Worm (Caenorhabditis elegans): Measurements from ENCODE around the gene Y41C4A.18.
A peak's percentile ranks its signal among the peaks of the same experiment; 100 is the strongest.

The Y41C4A.18 gene

ce11 chrIII:11730312-11730711 lies at the start of gene Y41C4A.18:
TSS of gene Y41C4A.18 (plus strand) at chrIII:11730612.
- TF ChIP-seq him-1 (tag; optimal IDR thresholded peaks at IDR 0.05) (no peak), W03F9.2 (tag; optimal IDR thresholded peaks at IDR 0.05) (no peak), dao-5 (tag; optimal IDR thresholded peaks at IDR 0.05) (no peak)

- TF ChIP-seq W03F9.2 (tag; optimal IDR thresholded peaks at IDR 0.05) (no peak), dao-5 (tag; optimal IDR thresholded peaks at IDR 0.05) (no peak), him-1 (tag; optimal IDR thresholded peaks at IDR 0.05) (no peak)
Observed at ce11 chrIII:11681461-11682014, 48.9 kb upstream of the Y41C4A.18 start.

ce11 chrIII:11683038-11683437 lies 47.4 kb upstream of the Y41C4A.18 start:
- TF ChIP-seq W03F9.2 (tag; optimal IDR thresholded peaks at IDR 0.05) (no peak), him-1 (tag; optimal IDR thresholded peaks at IDR 0.05) (no peak), dao-5 (tag; optimal IDR thresholded peaks at IDR 0.05) (no peak)

- TF ChIP-seq dao-5 (tag; optimal IDR thresholded peaks at IDR 0.05) (no peak), him-1 (tag; optimal IDR thresholded peaks at IDR 0.05) (no peak), W03F9.2 (tag; optimal IDR thresholded peaks at IDR 0.05) (no peak)
Observed at ce11 chrIII:11683790-11684189, 46.6 kb upstream of the Y41C4A.18 start.

- TF ChIP-seq him-1 (tag; optimal IDR thresholded peaks at IDR 0.05) (no peak), dao-5 (tag; optimal IDR thresholded peaks at IDR 0.05) (no peak), W03F9.2 (tag; optimal IDR thresholded peaks at IDR 0.05) (no peak)
Observed at ce11 chrIII:11684770-11685169, 45.6 kb upstream of the Y41C4A.18 start.

ce11 chrIII:11689303-11689702 lies 41.1 kb upstream of the Y41C4A.18 start:
- peak; percentile 48 for TF ChIP-seq W03F9.2 (tag; optimal IDR thresholded peaks at IDR 0.05)
- TF ChIP-seq dao-5 (tag; optimal IDR thresholded peaks at IDR 0.05): no peak
- no peak for TF ChIP-seq him-1 (tag; optimal IDR thresholded peaks at IDR 0.05)

ce11 chrIII:11689887-11690286 lies 40.5 kb upstream of the Y41C4A.18 start:
- TF ChIP-seq him-1 (tag; optimal IDR thresholded peaks at IDR 0.05) (no peak), W03F9.2 (tag; optimal IDR thresholded peaks at IDR 0.05) (no peak), dao-5 (tag; optimal IDR thresholded peaks at IDR 0.05) (no peak)

- TF ChIP-seq W03F9.2 (tag; optimal IDR thresholded peaks at IDR 0.05): no peak
- TF ChIP-seq dao-5 (tag; optimal IDR thresholded peaks at IDR 0.05): no peak
- TF ChIP-seq him-1 (tag; optimal IDR thresholded peaks at IDR 0.05): no peak
Observed at ce11 chrIII:11692380-11692779, 38.0 kb upstream of the Y41C4A.18 start.

ce11 chrIII:11694506-11694947 lies 35.9 kb upstream of the Y41C4A.18 start:
- TF ChIP-seq W03F9.2 (tag; optimal IDR thresholded peaks at IDR 0.05) (no peak), him-1 (tag; optimal IDR thresholded peaks at IDR 0.05) (no peak), dao-5 (tag; optimal IDR thresholded peaks at IDR 0.05) (no peak)

ce11 chrIII:11694975-11695374 lies 35.4 kb upstream of the Y41C4A.18 start, which contains the start of gene Y41C4A.22:
TSS of gene Y41C4A.22 (plus strand) at chrIII:11695275.
- TF ChIP-seq him-1 (tag; optimal IDR thresholded peaks at IDR 0.05) (no peak), W03F9.2 (tag; optimal IDR thresholded peaks at IDR 0.05) (no peak), dao-5 (tag; optimal IDR thresholded peaks at IDR 0.05) (no peak)

- no peak for TF ChIP-seq dao-5 (tag; optimal IDR thresholded peaks at IDR 0.05)
- TF ChIP-seq him-1 (tag; optimal IDR thresholded peaks at IDR 0.05): no peak
- no peak for TF ChIP-seq W03F9.2 (tag; optimal IDR thresholded peaks at IDR 0.05)
Observed at ce11 chrIII:11696273-11696672, 34.1 kb upstream of the Y41C4A.18 start, which contains the start of gene Y41C4A.6. TSS of gene Y41C4A.6 (plus strand) at chrIII:11696573.

- no peak for TF ChIP-seq W03F9.2 (tag; optimal IDR thresholded peaks at IDR 0.05)
Observed at ce11 chrIII:11698569-11698968, 31.8 kb upstream of the Y41C4A.18 start, which contains the start of gene Y41C4A.7. TSS of gene Y41C4A.7 (plus strand) at chrIII:11698869.

ce11 chrIII:11699959-11700358 lies 30.5 kb upstream of the Y41C4A.18 start, which contains the start of gene pqn-84:
TSS of gene pqn-84 (plus strand) at chrIII:11700259.
- TF ChIP-seq W03F9.2 (tag; optimal IDR thresholded peaks at IDR 0.05) (no peak), dao-5 (tag; optimal IDR thresholded peaks at IDR 0.05) (no peak), him-1 (tag; optimal IDR thresholded peaks at IDR 0.05) (no peak)

ce11 chrIII:11701863-11702262 lies 28.5 kb upstream of the Y41C4A.18 start:
- TF ChIP-seq dao-5 (tag; optimal IDR thresholded peaks at IDR 0.05): no peak
- TF ChIP-seq W03F9.2 (tag; optimal IDR thresholded peaks at IDR 0.05): no peak
- no peak for TF ChIP-seq him-1 (tag; optimal IDR thresholded peaks at IDR 0.05)
